Fruit fly (Drosophila melanogaster) whole organism, pupa: Measurements from ENCODE around the gene CG9582.

Experiments
- CG14655 ChIP-seq: fragments of 200-800 bp; sonication (Bioruptor generic); optimal IDR thresholded peaks from 3 replicates; lab custom pipeline; 2017; ENCODE audit warnings: mild to moderate bottlenecking, missing biosample characterization, missing genetic modification reagents, missing genetic modification characterization
- CG15710 ChIP-seq: fragments of 200-800 bp; sonication (Bioruptor generic); optimal IDR thresholded peaks from 2 replicates; lab custom pipeline; 2018; ENCODE audit warnings: missing biosample characterization, mild to moderate bottlenecking, missing genetic modification characterization, moderate library complexity
- CG32121 ChIP-seq: fragments of 200-800 bp; sonication (Bioruptor generic); IDR thresholded peaks from 2 replicates; pipeline ENCODE4 v1.3.6; 2022; ENCODE audit warnings: missing biosample characterization, missing genetic modification characterization
- Ets98B ChIP-seq: fragments of 200-800 bp; sonication (Bioruptor generic); IDR thresholded peaks from 2 replicates; pipeline ENCODE4 v1.3.6; 2022; ENCODE audit warnings: missing biosample characterization, missing genetic modification characterization
- Pif1A ChIP-seq: fragments of 200-800 bp; sonication (Bioruptor generic); optimal IDR thresholded peaks from 3 replicates; lab custom pipeline; 2016; ENCODE audit warnings: missing biosample characterization, missing genetic modification characterization
- Snoo ChIP-seq: fragments of 200-800 bp; sonication (Bioruptor generic); optimal IDR thresholded peaks from 3 replicates; lab custom pipeline; 2017; ENCODE audit warnings: missing biosample characterization, mild to moderate bottlenecking, missing genetic modification characterization, inconsistent platforms
- fd96Ca ChIP-seq: fragments of 200-800 bp; sonication (Bioruptor generic); IDR thresholded peaks from 3 replicates; pipeline ENCODE4 v1.3.6; 2022; ENCODE audit warnings: missing biosample characterization, missing genetic modification characterization
- gl ChIP-seq: fragments of 200-800 bp; sonication (Bioruptor generic); optimal IDR thresholded peaks from 2 replicates; lab custom pipeline; 2018; ENCODE audit warnings: missing biosample characterization, mild to moderate bottlenecking, missing genetic modification characterization

DNA sequence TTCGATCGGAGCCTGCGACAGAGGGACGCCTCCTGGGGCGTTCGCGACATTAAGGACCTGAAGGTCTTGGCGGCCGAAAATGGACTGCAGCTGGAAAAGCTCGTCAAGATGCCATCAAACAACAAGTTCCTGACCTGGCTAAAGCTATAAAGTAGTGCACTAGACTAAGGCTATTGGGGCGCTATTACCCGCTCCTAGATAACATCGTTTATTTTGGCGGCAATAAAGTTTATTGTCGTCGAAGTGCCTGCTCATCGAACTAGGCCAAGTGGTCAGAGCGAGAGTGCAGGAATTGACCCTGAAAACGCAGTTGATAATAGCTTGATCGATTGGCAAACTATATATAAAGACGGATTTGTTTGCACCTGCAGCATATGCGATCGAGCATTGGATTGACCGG, 33.4 kb downstream of the CG9582 start, which contains the start of gene Try29F:
- TF ChIP-seq Pif1A (GFP tag; lab: Kevin White, UChicago) = no peak
- TF ChIP-seq CG15710 = no peak
- no peak for TF ChIP-seq Snoo
- no peak for TF ChIP-seq CG32121
- no peak for TF ChIP-seq CG14655 (GFP tag; lab: Kevin White, UChicago)
- no peak for TF ChIP-seq gl (tag; lab: Kevin White, UChicago)
- no peak for TF ChIP-seq Ets98B (GFP tag; lab: Robert Waterston, UW)
- TF ChIP-seq fd96Ca (GFP tag; lab: Robert Waterston, UW) = no peak
